Fruit fly (Drosophila melanogaster): ENCODE results near the gene CG32225.
A peak's percentile ranks its signal among the peaks of the same experiment; 100 is the strongest.

CG32225 gene

dm6 chr3L:20317751-20318150 is 11.7 kb upstream of the CG32225 start:
- TF ChIP-seq h (optimal IDR thresholded peaks at IDR 0.05) = no peak
- no peak for TF ChIP-seq ttk (optimal IDR thresholded peaks at IDR 0.05)
- TF ChIP-seq psq (optimal IDR thresholded peaks at IDR 0.05) = no peak
- no peak for TF ChIP-seq insv (optimal IDR thresholded peaks at IDR 0.05)
- no peak for TF ChIP-seq Myc (optimal IDR thresholded peaks at IDR 0.05)
- no peak for TF ChIP-seq Sin3A (optimal IDR thresholded peaks at IDR 0.05)

DNA sequence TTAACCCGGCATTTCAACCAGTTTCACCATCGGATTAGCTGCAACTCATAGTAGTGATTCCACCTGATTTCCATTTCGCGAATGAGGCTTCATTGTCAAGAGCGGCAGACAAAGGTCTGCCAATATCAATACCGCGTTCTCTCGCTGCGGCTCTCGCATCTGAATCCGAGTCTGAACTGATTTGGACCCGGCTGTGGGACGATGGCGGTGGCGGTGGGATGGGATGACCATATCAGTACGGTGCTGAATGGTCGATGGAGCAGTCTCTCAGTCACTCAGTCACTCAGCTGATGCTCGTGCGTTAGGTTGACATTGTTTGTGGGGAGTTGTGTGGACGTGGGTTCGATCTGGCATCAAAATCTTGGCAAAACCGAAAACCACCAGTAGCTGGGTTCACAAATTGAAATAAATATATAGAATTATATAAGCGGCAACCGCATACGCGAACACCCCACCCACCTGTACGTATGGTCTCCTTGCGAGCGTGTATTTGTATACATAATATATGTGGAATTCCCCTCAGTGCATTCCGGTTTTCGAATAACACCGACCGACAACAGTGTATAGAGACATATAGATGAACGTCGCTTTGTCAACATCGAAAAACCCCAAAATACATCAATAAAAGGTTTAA is 11.0 kb upstream of the CG32225 start, which contains the start of gene Spn77Ba:
TSS of gene Spn77Ba (plus strand) at position 235 of the 634 bp plus-strand sequence.
- TF ChIP-seq ttk (optimal IDR thresholded peaks at IDR 0.05) = no peak
- TF ChIP-seq Sin3A (optimal IDR thresholded peaks at IDR 0.05) = no peak

DNA sequence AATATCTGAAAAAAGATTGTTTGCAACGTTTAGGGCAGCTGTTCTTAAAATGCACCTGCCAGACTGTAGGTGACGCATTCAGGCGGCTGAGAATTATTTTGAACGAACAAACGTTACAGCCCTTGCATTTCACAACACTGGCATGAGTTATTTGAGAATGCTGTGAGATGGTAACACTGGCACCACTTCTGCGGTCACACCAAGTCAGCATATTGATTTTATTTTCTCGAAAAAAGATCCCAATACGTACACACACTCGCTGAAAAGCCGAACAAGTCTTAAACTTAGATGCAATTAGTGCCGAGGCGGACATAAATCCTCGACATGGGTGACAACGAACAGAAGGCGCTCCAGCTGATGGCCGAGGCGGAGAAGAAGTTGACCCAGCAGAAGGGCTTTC is 7.4 kb upstream of the CG32225 start, which contains the start of gene alphaSnap:
TSS of gene alphaSnap (plus strand) at position 164 of the 400 bp plus-strand sequence.
- TF ChIP-seq ttk (optimal IDR thresholded peaks at IDR 0.05) (no peak), psq (optimal IDR thresholded peaks at IDR 0.05) (no peak), h (optimal IDR thresholded peaks at IDR 0.05) (no peak)

dm6 chr3L:20309758-20310733 is 4.0 kb upstream of the CG32225 start:
- TF ChIP-seq psq (optimal IDR thresholded peaks at IDR 0.05) (no peak), h (optimal IDR thresholded peaks at IDR 0.05) (no peak), Myc (optimal IDR thresholded peaks at IDR 0.05) (no peak), insv (optimal IDR thresholded peaks at IDR 0.05) (peak; percentile 7), Sin3A (optimal IDR thresholded peaks at IDR 0.05) (no peak)

- TF ChIP-seq h (optimal IDR thresholded peaks at IDR 0.05) (no peak), insv (optimal IDR thresholded peaks at IDR 0.05) (no peak), Sin3A (optimal IDR thresholded peaks at IDR 0.05) (no peak), psq (optimal IDR thresholded peaks at IDR 0.05) (no peak), ttk (optimal IDR thresholded peaks at IDR 0.05) (no peak), Myc (optimal IDR thresholded peaks at IDR 0.05) (no peak)
Observed at dm6 chr3L:20309354-20309753, 3.3 kb upstream of the CG32225 start, which contains the start of gene polo. TSS of gene polo (plus strand) at chr3L:20309654.

DNA sequence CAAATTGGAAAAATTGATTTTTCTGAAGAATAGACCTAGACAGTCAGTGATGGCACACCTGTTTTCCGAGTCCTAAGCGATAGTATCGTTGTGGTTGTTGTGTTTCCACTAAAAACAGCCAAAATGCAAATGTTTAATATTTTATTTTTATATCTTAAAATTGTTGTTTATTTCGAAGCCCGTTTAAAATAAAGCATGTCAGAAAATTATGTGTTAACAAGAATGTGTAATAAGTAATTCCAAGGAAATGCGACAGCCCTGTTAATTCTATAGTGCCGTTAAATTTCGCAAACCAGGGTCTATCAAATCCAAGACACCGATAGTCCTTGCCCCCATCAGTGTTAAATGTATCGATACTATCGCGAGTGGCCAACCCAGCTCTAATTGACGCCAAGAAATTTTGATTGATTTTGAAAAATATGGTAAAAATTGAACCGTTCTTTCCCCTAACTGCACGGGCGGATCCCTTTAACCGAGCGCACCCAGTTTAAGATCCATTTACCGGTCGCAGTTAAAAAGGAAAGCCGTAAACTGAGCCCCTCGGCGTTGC is 3.9 kb downstream of the CG32225 start, which contains the start of gene Pex23:
TSS of gene Pex23 (minus strand) at position 61 of the 550 bp plus-strand sequence.
- TF ChIP-seq psq (optimal IDR thresholded peaks at IDR 0.05) = no peak
- no peak for TF ChIP-seq Sin3A (optimal IDR thresholded peaks at IDR 0.05)
- TF ChIP-seq Myc (optimal IDR thresholded peaks at IDR 0.05) = no peak
- TF ChIP-seq insv (optimal IDR thresholded peaks at IDR 0.05) = no peak
- TF ChIP-seq ttk (optimal IDR thresholded peaks at IDR 0.05) = no peak
- TF ChIP-seq h (optimal IDR thresholded peaks at IDR 0.05) = no peak

dm6 chr3L:20299110-20299509 is 7.0 kb downstream of the CG32225 start, which contains the start of gene SCCRO4:
TSS of gene SCCRO4 (plus strand) at chr3L:20299410.
- TF ChIP-seq psq (optimal IDR thresholded peaks at IDR 0.05) (no peak), Myc (optimal IDR thresholded peaks at IDR 0.05) (no peak), insv (optimal IDR thresholded peaks at IDR 0.05) (no peak), Sin3A (optimal IDR thresholded peaks at IDR 0.05) (no peak)

- TF ChIP-seq ttk (optimal IDR thresholded peaks at IDR 0.05) (no peak), insv (optimal IDR thresholded peaks at IDR 0.05) (no peak), psq (optimal IDR thresholded peaks at IDR 0.05) (no peak), Sin3A (optimal IDR thresholded peaks at IDR 0.05) (no peak), Myc (optimal IDR thresholded peaks at IDR 0.05) (no peak), h (optimal IDR thresholded peaks at IDR 0.05) (no peak)
Observed at dm6 chr3L:20296797-20297196, 9.3 kb downstream of the CG32225 start, which contains the start of gene FRG1. TSS of gene FRG1 (minus strand) at chr3L:20296971.

DNA sequence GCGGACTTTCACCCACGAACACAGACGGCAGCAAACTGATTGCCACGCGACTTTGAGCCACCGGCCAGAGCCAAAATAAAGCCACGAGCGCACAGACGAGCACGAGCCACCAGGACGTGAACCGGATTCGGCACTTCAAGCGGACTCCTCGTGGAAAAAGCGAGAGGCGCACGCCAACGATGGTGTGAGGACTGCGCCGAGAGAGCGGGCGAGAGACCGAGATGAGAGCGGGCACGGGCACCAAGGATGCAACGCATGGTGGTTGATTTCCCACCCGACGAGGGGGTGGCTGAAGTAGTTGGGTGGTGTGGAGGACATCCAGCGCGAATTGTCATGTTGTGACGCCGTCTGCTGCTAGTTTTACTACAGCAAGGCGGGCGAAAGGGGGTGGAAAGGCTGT is 11.0 kb downstream of the CG32225 start, which contains the start of gene gogo:
TSS of gene gogo (minus strand) at position 39 of the 400 bp plus-strand sequence.
- TF ChIP-seq Sin3A (optimal IDR thresholded peaks at IDR 0.05) (no peak), h (optimal IDR thresholded peaks at IDR 0.05) (no peak), psq (optimal IDR thresholded peaks at IDR 0.05) (no peak), insv (optimal IDR thresholded peaks at IDR 0.05) (no peak), ttk (optimal IDR thresholded peaks at IDR 0.05) (no peak), Myc (optimal IDR thresholded peaks at IDR 0.05) (no peak)

DNA sequence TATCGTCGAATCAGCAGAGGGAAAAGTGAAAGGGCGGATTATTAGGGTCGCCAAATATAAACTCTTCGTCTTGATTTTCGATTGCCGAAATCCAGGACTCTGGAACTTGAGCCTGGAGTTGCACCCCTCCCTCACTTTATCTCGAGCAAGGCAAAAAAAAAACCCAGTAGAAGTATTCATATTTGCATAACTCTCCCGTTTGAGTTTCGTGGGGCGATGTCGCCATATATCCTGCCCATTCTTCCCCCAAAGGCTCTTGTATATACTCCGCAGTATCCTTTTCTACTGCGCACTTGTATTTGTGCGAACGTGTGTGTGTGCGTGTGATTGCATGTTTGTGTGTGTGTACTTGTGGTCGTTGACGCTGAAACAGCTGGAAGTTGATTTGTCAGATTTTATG is 19.0 kb downstream of the CG32225 start:
- TF ChIP-seq h (optimal IDR thresholded peaks at IDR 0.05) (no peak), ttk (optimal IDR thresholded peaks at IDR 0.05) (no peak), insv (optimal IDR thresholded peaks at IDR 0.05) (no peak), Myc (optimal IDR thresholded peaks at IDR 0.05) (no peak)

dm6 chr3L:20281254-20281653 is 24.8 kb downstream of the CG32225 start:
- no peak for TF ChIP-seq Sin3A (optimal IDR thresholded peaks at IDR 0.05)
- TF ChIP-seq insv (optimal IDR thresholded peaks at IDR 0.05) = no peak
- no peak for TF ChIP-seq Myc (optimal IDR thresholded peaks at IDR 0.05)
- TF ChIP-seq ttk (optimal IDR thresholded peaks at IDR 0.05) = no peak
- no peak for TF ChIP-seq h (optimal IDR thresholded peaks at IDR 0.05)
- no peak for TF ChIP-seq psq (optimal IDR thresholded peaks at IDR 0.05)

DNA sequence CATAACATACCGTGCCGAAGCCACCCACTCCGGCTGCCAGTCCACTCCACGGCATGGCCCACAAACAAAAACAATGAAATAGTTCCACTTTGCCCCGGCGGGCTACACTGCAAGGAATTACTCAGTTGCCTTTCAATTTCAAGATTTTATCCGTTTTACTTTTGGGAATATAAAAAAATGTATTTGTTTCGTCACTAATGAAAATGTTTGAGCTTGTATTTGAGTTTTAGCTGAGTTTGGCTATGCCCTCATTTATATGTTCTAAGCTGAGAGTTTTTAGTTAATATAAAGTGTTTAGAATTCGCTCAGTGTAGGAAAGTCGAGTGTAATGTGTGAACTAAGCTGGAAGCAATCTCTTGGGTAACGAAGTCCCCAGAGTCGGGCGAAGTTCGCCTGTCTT is 29.5 kb downstream of the CG32225 start:
- no peak for TF ChIP-seq Sin3A (optimal IDR thresholded peaks at IDR 0.05)
- no peak for TF ChIP-seq ttk (optimal IDR thresholded peaks at IDR 0.05)
- no peak for TF ChIP-seq h (optimal IDR thresholded peaks at IDR 0.05)
- no peak for TF ChIP-seq Myc (optimal IDR thresholded peaks at IDR 0.05)
